Worm (Caenorhabditis elegans) whole organism, dauer: ENCODE data around the gene srx-42.

Source experiments
- unc-62 ChIP-seq: sonication (generic microtip); optimal IDR thresholded peaks from 2 replicates; lab custom pipeline; 2017; ENCODE audit warnings: missing biosample characterization, missing genetic modification reagents, missing genetic modification characterization

srx-42 gene

ce11 chrV:13920730-13921129 lies at the start of gene srx-42:
Gene srx-42 (plus strand): TSS chrV:13921030.
- TF ChIP-seq unc-62 (GFP tag; lab: Kevin White, UChicago), result no peak

DNA sequence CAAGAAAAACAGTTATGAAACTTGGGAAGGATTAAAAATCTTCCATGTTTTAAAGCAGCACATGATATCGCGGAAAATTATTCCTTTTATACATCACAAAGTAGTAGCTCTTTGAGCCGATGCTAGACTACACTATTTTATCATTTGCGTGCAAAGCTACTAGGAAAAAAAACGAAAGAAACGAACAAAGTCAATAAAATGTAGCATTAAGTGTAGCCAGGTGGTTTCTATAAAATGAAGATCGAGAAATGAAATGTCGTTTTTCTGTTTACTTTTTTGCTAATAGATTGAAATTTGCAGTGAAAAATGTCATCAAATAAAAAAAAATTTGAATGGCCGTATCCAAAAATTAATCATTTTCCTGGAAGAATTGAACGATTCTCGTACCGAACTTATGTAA lies 47.9 kb upstream of the srx-42 start, which contains the start of gene cpt-5:
Gene cpt-5, plus strand, starts transcription at position 301 of the 400 bp plus-strand sequence.
- TF ChIP-seq unc-62 (GFP tag; lab: Kevin White, UChicago), result no peak

ce11 chrV:13873323-13873722 lies 47.5 kb upstream of the srx-42 start:
- no peak for TF ChIP-seq unc-62 (GFP tag; lab: Kevin White, UChicago)

DNA sequence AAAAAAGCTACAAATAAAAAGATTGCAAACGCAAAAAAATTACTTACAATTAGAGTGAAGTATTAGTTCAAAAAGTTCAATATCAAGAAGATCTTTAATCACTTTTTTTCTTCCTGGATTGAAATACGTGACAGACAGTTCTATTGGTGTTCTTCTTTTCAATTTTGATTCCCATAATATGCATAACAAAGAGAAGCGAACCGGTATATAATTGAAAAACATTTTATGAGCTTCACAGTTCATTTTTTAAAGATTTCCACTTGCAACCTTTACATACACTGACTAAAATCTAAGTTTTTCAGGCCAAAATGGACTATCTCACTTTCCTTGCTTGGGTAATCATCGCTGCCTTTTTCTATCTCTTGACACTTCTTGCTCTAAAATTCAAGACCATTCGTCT lies 44.3 kb upstream of the srx-42 start, which contains the start of gene T22G5.1:
Gene T22G5.1, plus strand, starts transcription at position 301 of the 400 bp plus-strand sequence.
- no peak for TF ChIP-seq unc-62 (GFP tag; lab: Kevin White, UChicago)

- no peak for TF ChIP-seq unc-62 (GFP tag; lab: Kevin White, UChicago)
Measured at ce11 chrV:13878226-13878625, 42.6 kb upstream of the srx-42 start.

- no peak for TF ChIP-seq unc-62 (GFP tag; lab: Kevin White, UChicago)
Measured at ce11 chrV:13879241-13879640, 41.6 kb upstream of the srx-42 start, which contains the start of gene lbp-7. Gene lbp-7 (plus strand): TSS chrV:13879552.

ce11 chrV:13880163-13880562 lies 40.7 kb upstream of the srx-42 start:
- no peak for TF ChIP-seq unc-62 (GFP tag; lab: Kevin White, UChicago)

DNA sequence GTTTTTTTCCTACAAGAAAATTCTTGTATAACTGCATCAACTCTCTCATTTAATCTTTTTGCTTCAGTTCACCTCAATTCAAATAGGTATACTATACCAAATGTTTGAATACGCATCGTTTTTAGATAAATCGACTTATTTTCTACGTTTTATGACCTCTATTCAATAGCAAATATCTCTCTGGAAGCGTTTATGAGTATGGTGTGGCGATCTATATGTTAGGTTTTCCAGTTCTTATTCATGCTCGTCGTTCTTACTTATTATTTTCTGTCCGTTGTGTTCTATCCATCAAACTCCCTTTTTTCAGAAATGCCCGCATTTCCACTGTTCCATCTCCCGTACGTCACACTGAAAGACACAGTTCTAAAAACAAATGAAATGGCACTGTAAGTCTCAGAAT lies 40.2 kb upstream of the srx-42 start, which contains the start of gene T22G5.3:
Gene T22G5.3, plus strand, starts transcription at position 301 of the 400 bp plus-strand sequence.
- TF ChIP-seq unc-62 (GFP tag; lab: Kevin White, UChicago), result no peak

ce11 chrV:13887358-13887757 lies 33.5 kb upstream of the srx-42 start, which contains the start of gene srsx-19:
Gene srsx-19 (plus strand): TSS chrV:13887658.
- TF ChIP-seq unc-62 (GFP tag; lab: Kevin White, UChicago), result no peak

- TF ChIP-seq unc-62 (GFP tag; lab: Kevin White, UChicago), result no peak
Measured at ce11 chrV:13889516-13889915, 31.3 kb upstream of the srx-42 start, which contains the start of gene spp-12. Gene spp-12 (plus strand): TSS chrV:13889816.

DNA sequence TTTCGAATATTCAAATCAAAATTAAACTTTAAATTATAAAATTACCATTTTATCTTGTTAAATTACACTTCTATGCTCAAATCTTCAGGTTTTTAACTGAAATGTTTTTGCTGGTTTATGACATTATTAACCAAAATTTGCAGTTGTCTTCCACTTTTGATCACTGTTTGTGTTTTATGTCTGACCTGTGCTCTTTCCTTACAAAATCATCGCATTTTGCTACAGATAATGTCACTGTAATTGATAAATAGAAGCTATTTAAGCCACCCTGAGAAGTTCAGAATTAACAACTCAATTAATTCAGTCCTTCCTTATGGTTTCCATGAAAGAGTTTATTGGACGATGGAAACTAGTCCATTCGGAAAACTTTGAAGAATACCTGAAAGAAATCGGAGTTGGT lies 30.4 kb upstream of the srx-42 start, which contains the start of gene lbp-8:
Gene lbp-8, plus strand, starts transcription at position 301 of the 400 bp plus-strand sequence.
- TF ChIP-seq unc-62 (GFP tag; lab: Kevin White, UChicago), result no peak

DNA sequence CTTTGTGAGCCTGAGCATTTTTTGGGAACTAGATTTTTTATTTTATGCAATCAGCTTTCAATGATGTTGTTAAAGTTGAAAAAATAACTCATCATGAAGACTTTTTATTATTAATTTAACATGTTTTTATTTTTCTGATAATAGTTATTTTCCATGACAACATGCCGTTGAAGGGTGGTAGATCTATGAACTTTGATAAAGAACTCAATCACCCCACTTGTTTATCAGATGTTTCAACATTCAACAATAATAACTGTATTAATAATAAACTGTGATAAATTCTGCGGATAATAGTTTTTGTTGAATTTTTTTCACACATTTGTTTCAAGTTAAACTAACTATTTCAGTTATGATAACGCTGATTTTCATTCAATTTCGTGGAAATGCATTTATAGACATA lies 29.3 kb upstream of the srx-42 start:
- no peak for TF ChIP-seq unc-62 (GFP tag; lab: Kevin White, UChicago)

- no peak for TF ChIP-seq unc-62 (GFP tag; lab: Kevin White, UChicago)
Measured at ce11 chrV:13892457-13893375, 28.1 kb upstream of the srx-42 start, which contains the start of gene sptl-3. Gene sptl-3 (plus strand): TSS chrV:13893325.

ce11 chrV:13893583-13893982 lies 27.2 kb upstream of the srx-42 start:
- no peak for TF ChIP-seq unc-62 (GFP tag; lab: Kevin White, UChicago)

ce11 chrV:13898356-13898755 lies 22.5 kb upstream of the srx-42 start, which contains the start of gene cyp-35C1:
Gene cyp-35C1 (minus strand): TSS chrV:13898487.
- no peak for TF ChIP-seq unc-62 (GFP tag; lab: Kevin White, UChicago)

DNA sequence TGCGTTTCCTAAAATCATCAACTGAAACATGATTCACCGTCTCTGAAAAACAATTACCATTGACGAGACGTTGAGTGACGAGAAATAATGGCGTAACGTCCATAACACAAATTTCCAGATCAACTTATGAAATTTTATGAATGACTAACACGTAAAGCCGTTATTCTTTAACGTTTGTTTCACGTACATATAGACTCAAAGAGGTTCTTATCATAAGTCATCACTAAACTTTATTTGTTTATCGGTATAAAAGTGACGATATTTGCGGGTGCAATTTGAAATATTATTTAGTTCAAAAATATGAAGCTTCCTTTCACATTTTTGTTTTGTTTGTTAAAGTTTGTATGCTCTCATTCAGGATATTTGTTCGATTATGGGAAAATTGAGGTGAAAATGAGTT lies 21.6 kb upstream of the srx-42 start, which contains the start of gene oac-3:
Gene oac-3, plus strand, starts transcription at position 301 of the 400 bp plus-strand sequence.
- TF ChIP-seq unc-62 (GFP tag; lab: Kevin White, UChicago), result no peak
